Worm (Caenorhabditis elegans) whole organism, L4 larva: ENCODE results near the gene T09B9.4.

ENCODE experiments used
- ZK546.5 ChIP-seq, 2 experiments: sonication (generic microtip); optimal IDR thresholded peaks; 2 replicates each; lab custom pipeline; 2017; ENCODE audit warnings: missing biosample characterization in 2 of 2, missing genetic modification characterization in 2 of 2
- egl-27 ChIP-seq: sonication (generic microtip); optimal IDR thresholded peaks from 3 replicates; lab custom pipeline; 2017; ENCODE audit warnings: missing biosample characterization, missing genetic modification reagents, missing genetic modification characterization
- jun-1 ChIP-seq: fragments of 150-350 bp; optimal IDR thresholded peaks from 2 replicates; lab custom pipeline; 2014; ENCODE audit warnings: missing biosample characterization, missing genetic modification reagents, missing genetic modification characterization
- pha-4 ChIP-seq, 2 experiments: fragments of 150-350 bp in 1 of 2; fragments of 200-800 bp in 1 of 2; sonication (Bioruptor generic) in 1 of 2; IDR thresholded peaks in 1 of 2; optimal IDR thresholded peaks in 1 of 2; 2 replicates each; pipeline versions ENCODE4 v1.3.6 to Lab custom; 2014 to 2022; ENCODE audit warnings: missing genetic modification characterization in 2 of 2, missing genetic modification reagents in 2 of 2, missing biosample characterization in 1 of 2, missing compliant biosample characterization in 1 of 2
- sdz-12 ChIP-seq: fragments of 200-800 bp; sonication (Bioruptor generic); optimal IDR thresholded peaks from 2 replicates; lab custom pipeline; 2018; ENCODE audit warnings: mild to moderate bottlenecking, missing genetic modification characterization, missing compliant biosample characterization

DNA sequence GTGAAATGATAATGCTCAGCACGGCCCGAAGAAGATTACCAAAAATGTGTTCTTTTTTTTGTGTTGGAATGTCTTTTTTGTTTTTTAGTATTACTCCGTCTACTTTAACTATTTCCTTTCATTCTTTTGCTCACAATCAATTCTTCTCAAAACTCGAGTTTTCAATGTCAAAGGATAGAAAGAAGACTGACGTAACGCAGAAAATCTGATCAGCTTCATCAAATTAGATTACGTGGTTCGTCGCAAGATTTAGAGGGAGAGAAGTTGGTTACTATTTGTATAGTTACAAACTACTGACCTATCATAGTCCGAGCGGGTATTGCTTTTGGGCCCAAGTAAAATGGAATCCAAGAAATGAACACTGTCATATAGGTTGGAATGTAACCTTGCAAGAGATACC lies 29.5 kb upstream of the T09B9.4 start:
- TF ChIP-seq ZK546.5 (tag; optimal IDR thresholded peaks at IDR 0.05; lab: Kevin White, UChicago) (no peak), pha-4 (GFP tag; IDR thresholded peaks at IDR 0.05; lab: Robert Waterston, UW) (no peak), pha-4 (tag; optimal IDR thresholded peaks at IDR 0.05; lab: Kevin White, UChicago) (no peak), egl-27 (tag; lab: Kevin White, UChicago) (no peak), sdz-12 (GFP tag; lab: Kevin White, UChicago) (no peak), jun-1 (tag; lab: Kevin White, UChicago) (no peak)
